Worm (Caenorhabditis elegans) whole organism, L1 larva: ENCODE results near the gene cdc-50.B.

Experiments
- C16A3.4 ChIP-seq: fragments of 150-350 bp; optimal IDR thresholded peaks from 2 replicates; lab custom pipeline; 2014; ENCODE audit warnings: missing biosample characterization, missing genetic modification characterization
- aly-2 ChIP-seq: fragments of 150-350 bp; optimal IDR thresholded peaks from 2 replicates; lab custom pipeline; 2014; ENCODE audit warnings: missing biosample characterization, missing genetic modification characterization
- blmp-1 ChIP-seq: fragments of 150-350 bp; optimal IDR thresholded peaks from 2 replicates; lab custom pipeline; 2014; ENCODE audit warnings: missing biosample characterization, missing genetic modification characterization
- ceh-63 ChIP-seq: fragments of 200-800 bp; sonication (Bioruptor generic); optimal IDR thresholded peaks from 2 replicates; lab custom pipeline; 2018; ENCODE audit warnings: mild to moderate bottlenecking, missing genetic modification characterization, missing compliant biosample characterization
- ceh-8 ChIP-seq: fragments of 200-800 bp; sonication (Bioruptor generic); optimal IDR thresholded peaks from 2 replicates; lab custom pipeline; 2018; ENCODE audit warnings: mild to moderate bottlenecking, missing genetic modification characterization, moderate library complexity, missing compliant biosample characterization
- ceh-90 ChIP-seq: sonication (generic microtip); optimal IDR thresholded peaks from 2 replicates; lab custom pipeline; 2016; ENCODE audit warnings: missing genetic modification characterization, missing compliant biosample characterization
- ces-1 ChIP-seq: fragments of 150-350 bp; optimal IDR thresholded peaks from 2 replicates; lab custom pipeline; 2014; ENCODE audit warnings: missing biosample characterization, missing genetic modification reagents, missing genetic modification characterization
- efl-1 ChIP-seq, 4 experiments: fragments of 150-350 bp; optimal IDR thresholded peaks in 3 of 4; peaks in 1 of 4; 1 replicate in 1 of 4; 2 replicates in 3 of 4; lab custom pipeline; 2014; ENCODE audit warnings: missing biosample characterization in 2 of 4, missing genetic modification characterization in 2 of 4, missing genetic modification reagents in 2 of 4
- efl-3 ChIP-seq: fragments of 200-800 bp; sonication (Bioruptor generic); optimal IDR thresholded peaks from 2 replicates; lab custom pipeline; 2018; ENCODE audit warnings: mild to moderate bottlenecking, missing genetic modification characterization, missing compliant biosample characterization
- egl-13 ChIP-seq: sonication (generic microtip); optimal IDR thresholded peaks from 2 replicates; lab custom pipeline; 2016; ENCODE audit warnings: missing genotype, missing genetic modification reagents, missing genetic modification characterization, missing compliant biosample characterization
- egl-27 ChIP-seq, 2 experiments: fragments of 150-350 bp in 1 of 2; sonication (generic microtip); optimal IDR thresholded peaks; 3 replicates each; lab custom pipeline; 2017 to 2018; ENCODE audit warnings: missing biosample characterization in 2 of 2, missing genetic modification characterization in 2 of 2, missing genetic modification reagents in 2 of 2
- elt-3 ChIP-seq, 6 experiments: fragments of 150-350 bp in 1 of 6; sonication (generic microtip); optimal IDR thresholded peaks; 2 replicates each; lab custom pipeline; 2017 to 2018; ENCODE audit warnings: missing biosample characterization in 6 of 6, missing genetic modification characterization in 6 of 6, inconsistent platforms in 1 of 6
- ets-5 ChIP-seq: fragments of 200-800 bp; sonication (Bioruptor generic); IDR thresholded peaks from 2 replicates; pipeline ENCODE4 v1.3.6; 2022; ENCODE audit warnings: missing genetic modification characterization, missing compliant biosample characterization
- fkh-10 ChIP-seq: sonication (generic microtip); optimal IDR thresholded peaks from 2 replicates; lab custom pipeline; 2017; ENCODE audit warnings: missing biosample characterization, missing genetic modification reagents, missing genetic modification characterization
- fos-1 ChIP-seq: fragments of 150-350 bp; optimal IDR thresholded peaks from 2 replicates; lab custom pipeline; 2014; ENCODE audit warnings: missing biosample characterization, missing genetic modification characterization
- isw-1 ChIP-seq: fragments of 200-800 bp; sonication (Bioruptor generic); IDR thresholded peaks from 2 replicates; pipeline ENCODE4 v1.3.6; 2022; ENCODE audit warnings: missing genetic modification characterization, missing compliant biosample characterization
- lin-14 ChIP-seq: fragments of 200-800 bp; sonication (Bioruptor generic); optimal IDR thresholded peaks from 2 replicates; lab custom pipeline; 2018; ENCODE audit warnings: mild to moderate bottlenecking, missing genetic modification characterization, moderate library complexity, missing compliant biosample characterization
- lin-15B ChIP-seq: fragments of 150-350 bp; sonication (generic microtip); optimal IDR thresholded peaks from 3 replicates; lab custom pipeline; 2014; ENCODE audit warnings: missing biosample characterization, missing genetic modification characterization
- lin-35 ChIP-seq, 2 experiments: fragments of 150-350 bp; optimal IDR thresholded peaks; 2 replicates each; lab custom pipeline; 2014; ENCODE audit warnings: missing biosample characterization in 2 of 2, missing genetic modification characterization in 2 of 2, missing genetic modification reagents in 2 of 2
- lsy-2 ChIP-seq, 2 experiments: fragments of 150-350 bp; optimal IDR thresholded peaks; 2 replicates each; lab custom pipeline; 2014; ENCODE audit warnings: missing biosample characterization in 2 of 2, missing genetic modification characterization in 2 of 2
- mab-9 ChIP-seq: fragments of 200-800 bp; sonication (Bioruptor generic); IDR thresholded peaks from 2 replicates; pipeline ENCODE4 v1.3.6; 2022; ENCODE audit warnings: missing genetic modification reagents, missing genetic modification characterization, missing compliant biosample characterization
- mef-2 ChIP-seq: fragments of 150-350 bp; optimal IDR thresholded peaks from 2 replicates; lab custom pipeline; 2014; ENCODE audit warnings: missing biosample characterization, missing genetic modification characterization
- nhr-19 ChIP-seq: fragments of 200-800 bp; sonication (Bioruptor generic); conservative IDR thresholded peaks from 2 replicates; pipeline ENCODE4 v1.3.6; 2022; ENCODE audit warnings: missing genetic modification characterization, missing compliant biosample characterization
- nhr-20 ChIP-seq: sonication (generic microtip); optimal IDR thresholded peaks from 2 replicates; lab custom pipeline; 2016; ENCODE audit warnings: mild to moderate bottlenecking, missing genetic modification characterization, missing compliant biosample characterization
- nhr-47 ChIP-seq: sonication (generic microtip); optimal IDR thresholded peaks from 2 replicates; lab custom pipeline; 2016; ENCODE audit warnings: mild to moderate bottlenecking, missing genetic modification characterization, moderate library complexity, missing compliant biosample characterization
- nhr-71 ChIP-seq: sonication (generic microtip); optimal IDR thresholded peaks from 2 replicates; lab custom pipeline; 2016; ENCODE audit warnings: mild to moderate bottlenecking, missing genetic modification characterization, moderate library complexity, missing compliant biosample characterization
- nhr-84 ChIP-seq: sonication (generic microtip); optimal IDR thresholded peaks from 2 replicates; lab custom pipeline; 2017; ENCODE audit warnings: missing biosample characterization, missing genetic modification characterization
- nhr-85 ChIP-seq: sonication (generic microtip); peaks from one replicate; lab custom pipeline; 2016; ENCODE audit warnings: missing genetic modification characterization, inconsistent platforms, missing compliant biosample characterization
- nhr-90 ChIP-seq: sonication (generic microtip); optimal IDR thresholded peaks from 2 replicates; lab custom pipeline; 2016; ENCODE audit warnings: mild to moderate bottlenecking, missing genetic modification characterization, missing compliant biosample characterization; ENCODE audit not compliant: poor library complexity
- pag-3 ChIP-seq: sonication (generic microtip); optimal IDR thresholded peaks from 2 replicates; lab custom pipeline; 2017; ENCODE audit warnings: missing genetic modification characterization, mild to moderate bottlenecking, missing compliant biosample characterization, antibody characterized with exemption, borderline replicate concordance; ENCODE audit not compliant: insufficient read depth
- snpc-4 ChIP-seq: fragments of 150-350 bp; optimal IDR thresholded peaks from 2 replicates; lab custom pipeline; 2014; ENCODE audit warnings: missing biosample characterization, missing genetic modification characterization
- snu-23 ChIP-seq: sonication (generic microtip); optimal IDR thresholded peaks from 2 replicates; lab custom pipeline; 2016; ENCODE audit warnings: missing genetic modification characterization, missing compliant biosample characterization
- sup-37 ChIP-seq: fragments of 200-800 bp; sonication (Bioruptor generic); optimal IDR thresholded peaks from 2 replicates; lab custom pipeline; 2018; ENCODE audit warnings: mild to moderate bottlenecking, missing genetic modification characterization, missing compliant biosample characterization
- tbx-2 ChIP-seq: sonication (generic microtip); optimal IDR thresholded peaks from 2 replicates; lab custom pipeline; 2016; ENCODE audit warnings: missing genetic modification characterization, missing compliant biosample characterization
- unc-130 ChIP-seq: fragments of 150-350 bp; optimal IDR thresholded peaks from 2 replicates; lab custom pipeline; 2017; ENCODE audit warnings: missing biosample characterization, missing genetic modification characterization, inconsistent platforms
- unc-30 ChIP-seq: sonication (generic microtip); optimal IDR thresholded peaks from 2 replicates; lab custom pipeline; 2017; ENCODE audit warnings: missing biosample characterization, missing genetic modification characterization
- unc-98 ChIP-seq: fragments of 200-800 bp; sonication (Bioruptor generic); IDR thresholded peaks from 2 replicates; pipeline ENCODE4 v1.3.6; 2022; ENCODE audit warnings: missing genetic modification characterization, missing compliant biosample characterization
- vab-15 ChIP-seq: sonication (generic microtip); optimal IDR thresholded peaks from 2 replicates; lab custom pipeline; 2017; ENCODE audit warnings: missing genotype, mild to moderate bottlenecking, missing genetic modification characterization, missing compliant biosample characterization
- xbp-1 ChIP-seq: sonication (generic microtip); optimal IDR thresholded peaks from 2 replicates; lab custom pipeline; 2016; ENCODE audit warnings: missing genetic modification characterization, missing compliant biosample characterization
- zip-4 ChIP-seq: fragments of 200-800 bp; sonication (Bioruptor generic); optimal IDR thresholded peaks from 2 replicates; lab custom pipeline; 2018; ENCODE audit warnings: mild to moderate bottlenecking, missing genetic modification characterization, moderate library complexity, missing compliant biosample characterization
- ztf-11 ChIP-seq, 2 experiments: sonication (generic microtip); optimal IDR thresholded peaks; 2 replicates each; lab custom pipeline; 2016 to 2017; ENCODE audit warnings: missing genetic modification characterization in 2 of 2, missing biosample characterization in 1 of 2, missing compliant biosample characterization in 1 of 2

Gene cdc-50.B

DNA sequence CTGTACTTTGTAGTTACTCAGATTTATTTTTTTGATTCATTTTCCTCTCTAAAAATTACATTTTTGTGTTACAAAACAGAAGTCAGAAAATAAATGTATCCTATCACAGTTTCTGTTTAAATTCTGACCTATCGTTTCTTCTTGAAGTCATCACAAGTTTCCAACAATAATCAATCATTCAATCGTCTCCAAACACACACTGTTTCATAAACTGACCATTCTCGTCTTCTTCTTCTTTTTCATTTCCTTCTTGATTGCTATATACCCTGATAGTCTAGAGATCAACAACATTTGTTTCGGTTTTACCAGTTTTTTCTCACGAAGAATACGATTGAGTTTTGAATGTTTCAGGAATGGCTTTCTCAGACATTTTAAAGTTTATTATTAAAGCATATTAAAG is 50.5 kb downstream of the cdc-50.B start:
- TF ChIP-seq pag-3 (tag; lab: Kevin White, UChicago), result no peak
- peak in 4 of 6 experiments; percentile 17 to 84 (median 32) for TF ChIP-seq elt-3 (tag; optimal IDR thresholded peaks at IDR 0.05; lab: Kevin White, UChicago)
- TF ChIP-seq egl-27 (tag; optimal IDR thresholded peaks at IDR 0.05; lab: Kevin White, UChicago), result no peak
- no peak for TF ChIP-seq xbp-1 (tag; lab: Kevin White, UChicago)
- TF ChIP-seq lin-14, result peak; percentile 64
- peak; percentile 41 for TF ChIP-seq nhr-71 (tag; lab: Kevin White, UChicago)
- TF ChIP-seq nhr-90 (tag; lab: Kevin White, UChicago), result peak; percentile 13
- no peak for TF ChIP-seq vab-15 (tag; lab: Kevin White, UChicago)
- peak in 1 of 2 experiments; percentile 18 for TF ChIP-seq lin-35 (GFP tag; optimal IDR thresholded peaks at IDR 0.05; lab: Kevin White, UChicago)
- TF ChIP-seq snu-23 (GFP tag; lab: Kevin White, UChicago), result peak; percentile 51
- TF ChIP-seq egl-13 (tag; lab: Kevin White, UChicago), result no peak
- peak; percentile 84 for TF ChIP-seq nhr-85
- TF ChIP-seq nhr-19 (GFP tag; lab: Robert Waterston, UW), result no peak
- no peak for TF ChIP-seq ets-5 (GFP tag; lab: Robert Waterston, UW)
- TF ChIP-seq lsy-2 (tag; optimal IDR thresholded peaks at IDR 0.05; lab: Kevin White, UChicago), result peak in 1 of 2 experiments; percentile 31
- peak; percentile 59 for TF ChIP-seq nhr-20 (tag; lab: Kevin White, UChicago)
- no peak for TF ChIP-seq efl-3
- TF ChIP-seq ces-1 (GFP tag; lab: Kevin White, UChicago), result no peak
- peak; percentile 63 for TF ChIP-seq blmp-1 (tag; lab: Kevin White, UChicago)
- no peak for TF ChIP-seq unc-130 (tag; lab: Kevin White, UChicago)
- TF ChIP-seq sup-37 (GFP tag; lab: Kevin White, UChicago), result no peak
- no peak for TF ChIP-seq ztf-11 (tag; optimal IDR thresholded peaks at IDR 0.05; lab: Kevin White, UChicago)
- TF ChIP-seq unc-98 (GFP tag; lab: Robert Waterston, UW), result no peak
- TF ChIP-seq ceh-8, result no peak

DNA sequence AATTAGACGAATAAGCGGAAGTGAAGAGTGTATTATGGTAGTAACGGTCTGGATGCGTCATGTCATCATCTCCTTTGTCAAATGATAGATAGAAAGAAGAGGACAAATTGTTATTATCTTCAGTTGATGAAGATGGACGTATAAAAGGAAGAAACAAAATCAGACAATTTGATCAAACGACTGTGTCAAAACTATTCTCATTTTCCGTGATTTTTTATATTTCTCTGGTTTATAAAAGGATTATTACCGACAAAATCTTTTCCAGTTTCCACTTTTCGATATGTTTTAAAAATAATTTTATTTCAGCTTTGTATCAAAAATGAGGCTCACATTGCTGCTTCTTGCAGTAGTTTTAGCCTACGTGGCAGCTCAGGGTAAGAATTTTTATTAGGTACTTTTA is 51.4 kb downstream of the cdc-50.B start, which contains the start of gene grsp-2:
grsp-2 (plus strand) TSS at position 301 of the 400 bp plus-strand sequence.
- TF ChIP-seq C16A3.4 (no peak), nhr-71 (tag; lab: Kevin White, UChicago) (peak; percentile 5), unc-98 (GFP tag; lab: Robert Waterston, UW) (no peak), snu-23 (GFP tag; lab: Kevin White, UChicago) (peak; percentile 2), nhr-20 (tag; lab: Kevin White, UChicago) (no peak), mab-9 (GFP tag; lab: Robert Waterston, UW) (no peak), nhr-85 (peak; percentile 71), blmp-1 (tag; lab: Kevin White, UChicago) (peak; percentile 11), aly-2 (tag; lab: Kevin White, UChicago) (no peak), elt-3 (tag; optimal IDR thresholded peaks at IDR 0.05; lab: Kevin White, UChicago) (peak in 1 of 6 experiments; percentile 1), lin-15B (no peak), tbx-2 (tag; lab: Kevin White, UChicago) (no peak), isw-1 (GFP tag; lab: Robert Waterston, UW) (no peak), ceh-8 (no peak)

DNA sequence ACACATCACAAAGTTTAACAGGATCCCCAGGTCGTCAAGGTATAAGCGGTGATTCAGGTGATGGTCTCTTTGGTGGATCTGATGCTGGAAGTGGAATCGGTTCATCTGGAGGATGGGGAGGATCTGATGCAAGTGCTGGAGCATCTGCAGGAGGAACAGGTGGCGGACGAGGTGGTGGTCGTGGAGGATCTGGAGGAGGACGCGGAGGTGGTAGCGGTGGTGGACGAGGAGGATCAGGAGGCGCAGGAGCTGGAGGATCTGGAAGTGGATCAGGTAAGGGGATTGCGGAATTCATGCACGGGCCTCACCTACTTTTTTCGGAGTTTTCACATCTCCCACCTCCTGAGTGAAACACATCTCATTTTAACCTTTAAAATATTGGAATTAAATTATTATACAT is 52.0 kb downstream of the cdc-50.B start:
- no peak for TF ChIP-seq xbp-1 (tag; lab: Kevin White, UChicago)
- no peak for TF ChIP-seq lsy-2 (tag; optimal IDR thresholded peaks at IDR 0.05; lab: Kevin White, UChicago)
- TF ChIP-seq ceh-63 (GFP tag; lab: Kevin White, UChicago), result no peak
- no peak for TF ChIP-seq ceh-90
- no peak for TF ChIP-seq vab-15 (tag; lab: Kevin White, UChicago)
- TF ChIP-seq C16A3.4, result no peak
- TF ChIP-seq fos-1, result no peak
- no peak for TF ChIP-seq nhr-84 (tag; lab: Kevin White, UChicago)
- no peak for TF ChIP-seq efl-1 (optimal IDR thresholded peaks at IDR 0.05; lab: Kevin White, UChicago)
- no peak for TF ChIP-seq efl-1 (GFP tag; optimal IDR thresholded peaks at IDR 0.05 in 1 of 2; lab: Kevin White, UChicago)
- TF ChIP-seq tbx-2 (tag; lab: Kevin White, UChicago), result no peak
- no peak for TF ChIP-seq mef-2 (tag; lab: Kevin White, UChicago)
- TF ChIP-seq unc-98 (GFP tag; lab: Robert Waterston, UW), result no peak
- TF ChIP-seq zip-4, result no peak
- TF ChIP-seq nhr-47 (tag; lab: Kevin White, UChicago), result no peak
- TF ChIP-seq efl-3, result no peak
- TF ChIP-seq snpc-4 (tag; lab: Kevin White, UChicago), result no peak
- TF ChIP-seq fkh-10 (GFP tag; lab: Kevin White, UChicago), result no peak
- TF ChIP-seq unc-30, result no peak
